Worm (Caenorhabditis elegans): ENCODE data around the gene sgt-1.

Gene sgt-1

DNA sequence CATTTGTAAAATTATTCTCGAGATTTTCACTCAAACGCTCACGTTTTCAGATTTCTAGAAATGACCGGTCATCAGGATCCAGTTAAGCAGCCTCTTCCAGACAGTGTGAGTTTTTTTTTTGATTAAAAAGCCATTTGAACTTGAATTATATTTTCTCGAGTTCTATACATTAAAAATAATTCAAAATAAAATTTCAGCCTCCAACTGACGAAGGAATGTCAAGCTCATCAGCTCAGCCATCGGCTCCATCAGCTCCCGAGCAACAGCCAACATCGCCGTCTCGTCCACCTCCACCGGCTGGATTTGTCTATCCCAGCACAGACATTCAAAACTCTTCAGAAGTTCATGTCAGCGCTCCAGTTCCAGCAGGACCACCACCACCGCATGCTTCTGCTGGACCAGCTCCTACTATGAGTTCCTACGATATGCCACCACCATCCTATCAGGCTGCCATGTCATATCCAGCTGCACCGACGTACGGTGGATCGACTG lies 45.7 kb downstream of the sgt-1 start, which contains the start of gene F11G11.5:
F11G11.5 (plus strand) TSS at position 51 of the 492 bp plus-strand sequence.
- TF ChIP-seq ceh-36 (tag; optimal IDR thresholded peaks at IDR 0.05) (no peak), tbx-11 (GFP tag; IDR thresholded peaks at IDR 0.05) (no peak), scrt-1 (GFP tag; IDR thresholded peaks at IDR 0.05) (no peak), aly-1 (tag; optimal IDR thresholded peaks at IDR 0.05) (no peak), hmg-4 (GFP tag; optimal IDR thresholded peaks at IDR 0.05) (no peak), hnd-1 (tag; optimal IDR thresholded peaks at IDR 0.05) (no peak), ama-1 (optimal IDR thresholded peaks at IDR 0.05) (no peak), F13C5.2 (tag; optimal IDR thresholded peaks at IDR 0.05) (no peak), tra-4 (tag; optimal IDR thresholded peaks at IDR 0.05) (no peak), ceh-13 (GFP tag; optimal IDR thresholded peaks at IDR 0.05) (no peak), sea-1 (GFP tag; conservative IDR thresholded peaks at IDR 0.05) (no peak), ets-7 (tag; optimal IDR thresholded peaks at IDR 0.05) (no peak), flt-1 (GFP tag; IDR thresholded peaks at IDR 0.05) (no peak), hmbx-1 (tag; optimal IDR thresholded peaks at IDR 0.05) (no peak)

DNA sequence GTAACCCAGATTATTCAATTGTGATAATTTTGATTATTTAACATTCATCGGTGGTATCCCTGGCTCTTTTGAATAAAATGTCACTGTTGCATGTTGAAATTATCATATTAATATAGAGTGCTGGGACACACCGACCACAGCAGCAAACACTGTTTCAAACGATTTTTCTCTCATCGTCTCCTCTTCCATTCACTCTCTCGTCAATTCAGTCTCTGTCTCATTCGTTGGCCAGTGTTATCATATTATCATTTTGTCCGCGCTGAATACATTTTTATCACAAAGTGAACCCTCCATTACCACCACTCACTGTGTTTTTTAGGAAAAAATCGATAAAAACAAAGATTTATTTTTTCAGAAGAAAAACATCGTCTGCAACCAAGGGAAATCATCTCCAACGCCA lies 46.5 kb downstream of the sgt-1 start:
- no peak for TF ChIP-seq ceh-36 (tag; optimal IDR thresholded peaks at IDR 0.05)
- no peak for TF ChIP-seq tra-4 (tag; optimal IDR thresholded peaks at IDR 0.05)
- TF ChIP-seq hmg-4 (GFP tag; optimal IDR thresholded peaks at IDR 0.05), result no peak
- TF ChIP-seq B0310.2 (tag; optimal IDR thresholded peaks at IDR 0.05), result no peak

DNA sequence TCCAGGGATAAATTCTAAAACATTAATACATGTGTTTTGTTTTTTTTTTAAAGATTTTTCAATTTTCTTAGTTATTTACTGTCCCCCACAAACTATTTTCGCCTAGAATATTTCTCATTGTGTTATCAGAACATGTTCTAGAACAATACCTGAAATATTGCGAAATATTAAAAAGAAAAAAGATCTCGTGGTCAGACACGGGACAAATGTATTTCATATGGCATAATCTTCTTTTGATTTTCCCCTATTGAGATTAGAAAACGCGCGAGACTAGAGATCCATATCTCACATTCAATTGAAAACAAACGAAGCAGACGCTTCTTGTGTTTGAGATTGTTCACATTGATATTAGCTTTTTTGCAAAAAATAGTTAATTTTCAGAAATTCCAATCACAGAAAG lies 47.5 kb downstream of the sgt-1 start:
- TF ChIP-seq B0310.2 (tag; optimal IDR thresholded peaks at IDR 0.05), result no peak
- no peak for TF ChIP-seq flt-1 (GFP tag; IDR thresholded peaks at IDR 0.05)

DNA sequence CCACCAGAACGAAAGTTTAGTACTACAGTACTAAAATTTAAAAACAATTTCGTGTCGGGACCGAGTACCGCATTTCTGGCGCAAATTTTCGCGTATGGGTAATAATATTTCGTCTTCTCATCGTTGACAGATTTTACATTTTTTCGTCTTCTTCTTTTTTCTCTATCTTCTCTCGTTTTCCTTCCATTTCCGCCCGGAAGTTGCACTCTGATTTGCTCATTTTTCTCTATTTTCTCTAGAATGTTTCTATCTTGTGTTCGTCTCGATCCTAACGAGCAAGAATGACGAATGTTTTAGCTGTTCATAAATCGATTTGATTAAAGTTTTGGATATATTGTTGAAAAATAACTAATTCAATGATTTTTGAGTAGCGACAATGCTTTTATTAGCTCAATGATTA lies 48.1 kb downstream of the sgt-1 start:
- TF ChIP-seq scrt-1 (GFP tag; IDR thresholded peaks at IDR 0.05) (no peak), B0310.2 (tag; optimal IDR thresholded peaks at IDR 0.05) (no peak), ama-1 (optimal IDR thresholded peaks at IDR 0.05) (no peak), pes-1 (GFP tag; IDR thresholded peaks at IDR 0.05) (no peak), ceh-36 (tag; optimal IDR thresholded peaks at IDR 0.05) (no peak)

DNA sequence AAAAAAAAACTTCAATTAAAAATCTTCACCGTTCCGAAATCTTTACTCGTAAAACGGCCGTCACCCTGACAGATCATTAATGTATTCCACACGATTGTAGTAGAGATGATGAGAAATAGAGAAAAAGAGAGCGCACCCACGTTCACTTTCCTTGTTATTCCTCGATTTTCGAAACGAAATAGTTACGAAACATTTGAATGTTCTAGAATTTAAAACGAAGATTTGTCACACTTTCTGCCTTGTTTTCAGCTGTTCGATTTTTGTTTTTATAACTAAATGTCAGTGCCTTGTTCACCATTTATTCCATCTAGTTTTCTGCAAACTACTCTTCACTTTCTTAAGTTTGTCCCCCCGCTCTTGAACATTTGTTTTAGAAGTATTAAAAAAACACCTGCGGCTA lies 48.8 kb downstream of the sgt-1 start:
- TF ChIP-seq ets-7 (tag; optimal IDR thresholded peaks at IDR 0.05) (no peak), scrt-1 (GFP tag; IDR thresholded peaks at IDR 0.05) (no peak), flt-1 (GFP tag; IDR thresholded peaks at IDR 0.05) (no peak), ceh-36 (tag; optimal IDR thresholded peaks at IDR 0.05) (no peak), hnd-1 (tag; optimal IDR thresholded peaks at IDR 0.05) (no peak), pes-1 (GFP tag; IDR thresholded peaks at IDR 0.05) (no peak), ceh-13 (GFP tag; optimal IDR thresholded peaks at IDR 0.05) (no peak), tra-4 (tag; optimal IDR thresholded peaks at IDR 0.05) (no peak)
